Worm (Caenorhabditis elegans) whole organism, L4 larva: Measurements from ENCODE around the gene Y57G11C.1130.
"Not testable (repeated sequence)": the region's sequence is repeated elsewhere in the genome, so short reads cannot be mapped to it uniquely, and the experiment has no call there.

Experiments
- F10B5.3 ChIP-seq: sonication (generic microtip); optimal IDR thresholded peaks from 2 replicates; lab custom pipeline; 2016; ENCODE audit warnings: mild to moderate bottlenecking, missing genetic modification characterization, missing compliant biosample characterization
- F37D6.2 ChIP-seq: sonication (generic microtip); optimal IDR thresholded peaks from 2 replicates; lab custom pipeline; 2016; ENCODE audit warnings: mild to moderate bottlenecking, missing genetic modification characterization, missing compliant biosample characterization
- F49E8.2 ChIP-seq: sonication (generic microtip); optimal IDR thresholded peaks from 2 replicates; lab custom pipeline; 2016; ENCODE audit warnings: missing compliant biosample characterization, mild to moderate bottlenecking, missing genetic modification characterization, borderline replicate concordance
- T20F7.1 ChIP-seq: fragments of 200-800 bp; sonication (Bioruptor generic); optimal IDR thresholded peaks from 2 replicates; lab custom pipeline; 2018; ENCODE audit warnings: mild to moderate bottlenecking, missing genetic modification characterization, missing compliant biosample characterization
- T26A8.4 ChIP-seq: fragments of 200-800 bp; sonication (Bioruptor generic); IDR thresholded peaks from 2 replicates; pipeline ENCODE4 v1.3.6; 2022; ENCODE audit warnings: missing genetic modification characterization, missing compliant biosample characterization
- Y5F2A.4 ChIP-seq: fragments of 200-800 bp; sonication (Bioruptor generic); optimal IDR thresholded peaks from 2 replicates; lab custom pipeline; 2018; ENCODE audit warnings: mild to moderate bottlenecking, missing genetic modification characterization, missing compliant biosample characterization
- ZK337.2 ChIP-seq: fragments of 200-800 bp; sonication (Bioruptor generic); IDR thresholded peaks from 2 replicates; pipeline ENCODE4 v1.3.6; 2022; ENCODE audit warnings: missing genetic modification reagents, missing genetic modification characterization, missing compliant biosample characterization
- aha-1 ChIP-seq: fragments of 150-350 bp; peaks from one replicate; lab custom pipeline; 2014; ENCODE audit warnings: missing biosample characterization, missing genetic modification characterization
- ceh-44 ChIP-seq: fragments of 200-800 bp; sonication (Bioruptor generic); IDR thresholded peaks from 2 replicates; pipeline ENCODE4 v1.3.6; 2022; ENCODE audit warnings: missing genetic modification reagents, missing genetic modification characterization, missing compliant biosample characterization
- ceh-62 ChIP-seq: sonication (generic microtip); optimal IDR thresholded peaks from 2 replicates; lab custom pipeline; 2017; ENCODE audit warnings: missing biosample characterization, missing genetic modification characterization
- ctbp-1 ChIP-seq: fragments of 200-800 bp; sonication (Bioruptor generic); IDR thresholded peaks from 2 replicates; pipeline ENCODE4 v1.3.6; 2022; ENCODE audit warnings: missing genetic modification reagents, missing genetic modification characterization, missing compliant biosample characterization
- daf-12 ChIP-seq: fragments of 150-350 bp; optimal IDR thresholded peaks from 2 replicates; lab custom pipeline; 2014; ENCODE audit warnings: missing biosample characterization, missing genetic modification reagents, missing genetic modification characterization
- daf-16 ChIP-seq, 3 experiments: sonication (generic microtip); optimal IDR thresholded peaks; 2 replicates each; lab custom pipeline; 2016 to 2017; ENCODE audit warnings: missing genetic modification characterization in 3 of 3, missing genetic modification reagents in 3 of 3, mild to moderate bottlenecking in 2 of 3, missing compliant biosample characterization in 2 of 3, missing biosample characterization in 1 of 3, moderate library complexity in 1 of 3
- daf-19 ChIP-seq: fragments of 200-800 bp; sonication (Bioruptor generic); conservative IDR thresholded peaks from 2 replicates; pipeline ENCODE4 v1.3.6; 2022; ENCODE audit warnings: missing genetic modification characterization, missing compliant biosample characterization
- daf-8 ChIP-seq: fragments of 200-800 bp; sonication (Bioruptor generic); IDR thresholded peaks from 2 replicates; pipeline ENCODE4 v1.3.6; 2022; ENCODE audit warnings: missing genetic modification characterization, missing compliant biosample characterization
- dmd-6 ChIP-seq: fragments of 200-800 bp; sonication (Bioruptor generic); IDR thresholded peaks from 2 replicates; pipeline ENCODE4 v1.3.6; 2022; ENCODE audit warnings: missing genetic modification reagents, missing genetic modification characterization, missing compliant biosample characterization
- dve-1 ChIP-seq: sonication (generic microtip); optimal IDR thresholded peaks from 2 replicates; lab custom pipeline; 2017; ENCODE audit warnings: antibody characterized with exemption, mild to moderate bottlenecking, missing genetic modification characterization, missing compliant biosample characterization; ENCODE audit not compliant: insufficient read depth
- hif-1 ChIP-seq, 2 experiments: sonication (generic microtip); optimal IDR thresholded peaks; 2 replicates each; lab custom pipeline; 2016 to 2017; ENCODE audit warnings: missing compliant biosample characterization in 2 of 2, missing genetic modification characterization in 2 of 2, missing genetic modification reagents in 2 of 2, missing genotype in 2 of 2, mild to moderate bottlenecking in 1 of 2
- hlh-11 ChIP-seq: fragments of 200-800 bp; sonication (Bioruptor generic); optimal IDR thresholded peaks from 2 replicates; lab custom pipeline; 2018; ENCODE audit warnings: mild to moderate bottlenecking, missing genetic modification characterization, missing compliant biosample characterization
- hlh-30 ChIP-seq: sonication (generic microtip); optimal IDR thresholded peaks from 2 replicates; lab custom pipeline; 2017; ENCODE audit warnings: antibody characterized with exemption, mild to moderate bottlenecking, missing genetic modification characterization, missing compliant biosample characterization; ENCODE audit not compliant: insufficient read depth
- hmg-1.1 ChIP-seq: fragments of 200-800 bp; sonication (Bioruptor generic); IDR thresholded peaks from 2 replicates; pipeline ENCODE4 v1.3.6; 2022; ENCODE audit warnings: missing genetic modification reagents, missing genetic modification characterization, missing compliant biosample characterization
- lin-38 ChIP-seq: fragments of 200-800 bp; sonication (Bioruptor generic); IDR thresholded peaks from 2 replicates; pipeline ENCODE4 v1.3.6; 2022; ENCODE audit warnings: missing genetic modification reagents, missing genetic modification characterization, missing compliant biosample characterization
- lsy-2 ChIP-seq, 2 experiments: fragments of 150-350 bp in 1 of 2; sonication (generic microtip) in 1 of 2; optimal IDR thresholded peaks; 2 replicates each; lab custom pipeline; 2014 to 2017; ENCODE audit warnings: missing biosample characterization in 2 of 2, missing genetic modification characterization in 2 of 2
- madf-9 ChIP-seq: fragments of 200-800 bp; sonication (Bioruptor generic); conservative IDR thresholded peaks from 2 replicates; pipeline ENCODE4 v1.3.6; 2022; ENCODE audit warnings: missing genetic modification reagents, missing genetic modification characterization, missing compliant biosample characterization
- mdl-1 ChIP-seq, 2 experiments: fragments of 150-350 bp in 1 of 2; sonication (generic microtip) in 1 of 2; optimal IDR thresholded peaks; 2 replicates each; lab custom pipeline; 2014 to 2017; ENCODE audit warnings: missing biosample characterization in 2 of 2, missing genetic modification characterization in 2 of 2
- mdt-29 ChIP-seq: fragments of 200-800 bp; sonication (Bioruptor generic); IDR thresholded peaks from 2 replicates; pipeline ENCODE4 v1.3.6; 2022; ENCODE audit warnings: missing genetic modification reagents, missing genetic modification characterization, missing compliant biosample characterization
- mep-1 ChIP-seq: fragments of 150-350 bp; sonication (generic microtip); optimal IDR thresholded peaks from 3 replicates; lab custom pipeline; 2014; ENCODE audit warnings: missing biosample characterization, missing genetic modification characterization
- mes-2 ChIP-seq: sonication (generic microtip); optimal IDR thresholded peaks from 2 replicates; lab custom pipeline; 2016; ENCODE audit warnings: missing genotype, mild to moderate bottlenecking, missing genetic modification characterization, missing compliant biosample characterization; ENCODE audit not compliant: poor library complexity, severe bottlenecking
- mxl-2 ChIP-seq: fragments of 200-800 bp; sonication (Bioruptor generic); conservative IDR thresholded peaks from 2 replicates; pipeline ENCODE4 v1.3.6; 2022; ENCODE audit warnings: missing genetic modification reagents, missing genetic modification characterization, missing compliant biosample characterization
- mxl-3 ChIP-seq: fragments of 200-800 bp; sonication (Bioruptor generic); optimal IDR thresholded peaks from 2 replicates; lab custom pipeline; 2018; ENCODE audit warnings: mild to moderate bottlenecking, missing genetic modification characterization, missing compliant biosample characterization
- nhr-11 ChIP-seq: fragments of 150-350 bp; optimal IDR thresholded peaks from 2 replicates; lab custom pipeline; 2014; ENCODE audit warnings: missing biosample characterization, missing genetic modification characterization
- nhr-28 ChIP-seq: fragments of 150-350 bp; optimal IDR thresholded peaks from 2 replicates; lab custom pipeline; 2014; ENCODE audit warnings: missing biosample characterization, missing genetic modification characterization
- nhr-41 ChIP-seq: fragments of 200-800 bp; sonication (Bioruptor generic); IDR thresholded peaks from 2 replicates; pipeline ENCODE4 v1.3.6; 2022; ENCODE audit warnings: missing genetic modification reagents, missing genetic modification characterization, missing compliant biosample characterization
- nhr-76 ChIP-seq: fragments of 150-350 bp; optimal IDR thresholded peaks from 2 replicates; lab custom pipeline; 2014; ENCODE audit warnings: missing biosample characterization, missing genetic modification characterization
- pqm-1 ChIP-seq: sonication (generic microtip); optimal IDR thresholded peaks from 2 replicates; lab custom pipeline; 2017; ENCODE audit warnings: missing biosample characterization, missing genetic modification characterization
- saeg-2 ChIP-seq: fragments of 200-800 bp; sonication (Bioruptor generic); IDR thresholded peaks from 2 replicates; pipeline ENCODE4 v1.3.6; 2022; ENCODE audit warnings: missing genetic modification reagents, missing genetic modification characterization, missing compliant biosample characterization
- sdz-12 ChIP-seq: fragments of 200-800 bp; sonication (Bioruptor generic); optimal IDR thresholded peaks from 2 replicates; lab custom pipeline; 2018; ENCODE audit warnings: mild to moderate bottlenecking, missing genetic modification characterization, missing compliant biosample characterization
- snpc-1.2 ChIP-seq: fragments of 200-800 bp; sonication (Bioruptor generic); IDR thresholded peaks from 2 replicates; pipeline ENCODE4 v1.3.6; 2022; ENCODE audit warnings: missing genetic modification reagents, missing genetic modification characterization, missing compliant biosample characterization
- snpc-4 ChIP-seq: fragments of 150-350 bp; optimal IDR thresholded peaks from 2 replicates; lab custom pipeline; 2014; ENCODE audit warnings: missing biosample characterization, missing genetic modification characterization
- tag-97 ChIP-seq: fragments of 200-800 bp; sonication (Bioruptor generic); IDR thresholded peaks from 2 replicates; pipeline ENCODE4 v1.3.6; 2022; ENCODE audit warnings: missing genetic modification characterization, missing compliant biosample characterization
- tra-1 ChIP-seq: fragments of 200-800 bp; sonication (Bioruptor generic); IDR thresholded peaks from 2 replicates; pipeline ENCODE4 v1.3.6; 2022; ENCODE audit warnings: missing genetic modification reagents, missing genetic modification characterization, missing compliant biosample characterization
- unc-62 ChIP-seq, 3 experiments: fragments of 150-350 bp in 1 of 3; sonication (generic microtip); optimal IDR thresholded peaks in 2 of 3; peaks in 1 of 3; 1 replicate in 1 of 3; 2 replicates in 2 of 3; lab custom pipeline; 2014 to 2017; ENCODE audit warnings: missing biosample characterization in 3 of 3, missing genetic modification characterization in 3 of 3, missing genetic modification reagents in 3 of 3, missing genotype in 1 of 3
- zfp-2 ChIP-seq: sonication (generic microtip); optimal IDR thresholded peaks from 2 replicates; lab custom pipeline; 2016; ENCODE audit warnings: mild to moderate bottlenecking, missing genetic modification characterization, missing compliant biosample characterization

Y57G11C.1130 gene

ce11 chrIV:14763348-14763747 lies 19.0 kb upstream of the Y57G11C.1130 start:
- TF ChIP-seq lsy-2 (tag; optimal IDR thresholded peaks at IDR 0.05; lab: Kevin White, UChicago): peak in 1 of 2 experiments; percentile 40
- TF ChIP-seq mxl-2 (GFP tag; lab: Robert Waterston, UW): 0 out of 2 replicates have a peak, but pooled peaks have one; percentile 44
- peak; percentile 69 for TF ChIP-seq mxl-3 (GFP tag; lab: Kevin White, UChicago)
- 0 out of 2 replicates have a peak, but pooled peaks have one; percentile 44 for TF ChIP-seq saeg-2 (GFP tag; lab: Robert Waterston, UW)
- TF ChIP-seq dmd-6: peak; percentile 66
- TF ChIP-seq hlh-11: peak; percentile 80
- 0 out of 2 replicates have a peak, but pooled peaks have one; percentile 25 for TF ChIP-seq madf-9 (GFP tag; lab: Robert Waterston, UW)
- TF ChIP-seq hif-1 (tag; optimal IDR thresholded peaks at IDR 0.05; lab: Kevin White, UChicago): peak in 1 of 2 experiments; percentile 17
- TF ChIP-seq hmg-1.1: peak; percentile 84; the same call in 1 of the 2 replicates
- peak; percentile 63 for TF ChIP-seq T20F7.1
- peak; percentile 39 for TF ChIP-seq nhr-11 (tag; lab: Kevin White, UChicago)
- peak; percentile 51 to 90 for TF ChIP-seq mdl-1 (tag; optimal IDR thresholded peaks at IDR 0.05; lab: Kevin White, UChicago)
- peak; percentile 33 for TF ChIP-seq nhr-28
- 0 out of 2 replicates have a peak, but pooled peaks have one; percentile 43 for TF ChIP-seq daf-19
- TF ChIP-seq hlh-30 (tag; lab: Kevin White, UChicago): peak; percentile 97
- peak; percentile 36 for TF ChIP-seq mep-1 (tag; lab: Kevin White, UChicago)
- TF ChIP-seq unc-62 (GFP tag; optimal IDR thresholded peaks at IDR 0.05 in 1 of 2; lab: Kevin White, UChicago): peak in 1 of 2 experiments; percentile 96
- not testable (repeated sequence) for TF ChIP-seq unc-62 (tag; optimal IDR thresholded peaks at IDR 0.05; lab: Kevin White, UChicago)
- TF ChIP-seq ctbp-1 (GFP tag; lab: Robert Waterston, UW): 0 out of 2 replicates have a peak, but pooled peaks have one; percentile 18
- peak; percentile 51 for TF ChIP-seq lin-38 (GFP tag; lab: Robert Waterston, UW)
- TF ChIP-seq dve-1 (tag; lab: Kevin White, UChicago): peak; percentile 62

DNA sequence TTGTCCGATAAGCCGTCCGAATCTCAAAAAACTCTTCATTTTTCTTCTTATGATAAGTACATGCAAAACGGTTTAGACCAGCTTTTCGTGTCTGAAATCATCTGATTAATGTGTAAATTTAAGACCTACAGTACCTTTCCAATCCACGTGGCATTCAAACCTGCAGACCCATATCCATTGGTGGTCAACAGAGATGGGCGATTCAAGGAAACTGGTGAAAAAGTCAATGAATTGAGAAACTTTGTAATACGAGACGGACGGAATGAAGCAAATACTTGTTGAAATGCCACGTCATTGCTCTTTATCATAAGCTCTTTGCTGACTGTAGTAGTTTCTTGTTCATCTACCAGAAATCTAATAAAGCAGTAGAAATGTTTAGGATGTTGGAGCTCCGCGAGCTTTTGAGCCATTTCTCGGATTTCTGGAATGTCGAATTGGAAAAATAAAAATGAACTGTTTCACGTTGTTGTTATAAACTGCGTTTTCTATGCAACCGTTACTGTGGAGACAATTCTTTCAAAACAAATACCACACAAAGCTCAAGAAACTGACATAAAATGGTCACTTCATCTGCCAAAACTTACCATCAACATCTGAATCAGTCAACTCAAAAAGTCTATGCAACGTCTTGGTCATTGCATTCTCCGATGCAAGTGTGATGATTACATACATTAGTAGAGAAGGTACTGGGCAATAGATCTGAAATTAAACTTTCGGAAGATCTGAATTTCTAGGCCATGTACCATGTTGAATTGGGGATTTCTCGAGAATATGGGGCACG lies 18.2 kb upstream of the Y57G11C.1130 start:
- TF ChIP-seq daf-16 (GFP tag; optimal IDR thresholded peaks at IDR 0.05; lab: Kevin White, UChicago) (no peak), daf-16 (tag; optimal IDR thresholded peaks at IDR 0.05; lab: Kevin White, UChicago) (peak; percentile 23), aha-1 (tag; lab: Kevin White, UChicago) (peak; percentile 86), F10B5.3 (tag; lab: Kevin White, UChicago) (no peak)

ce11 chrIV:14764719-14765173 lies 17.6 kb upstream of the Y57G11C.1130 start:
- TF ChIP-seq lin-38 (GFP tag; lab: Robert Waterston, UW) (peak; percentile 73), F49E8.2 (tag; lab: Kevin White, UChicago) (peak; percentile 97), mes-2 (tag; lab: Kevin White, UChicago) (peak; percentile 8), nhr-76 (tag; lab: Kevin White, UChicago) (no peak), unc-62 (GFP tag; optimal IDR thresholded peaks at IDR 0.05 in 1 of 2; lab: Kevin White, UChicago) (peak in 1 of 2 experiments; percentile 25), unc-62 (tag; optimal IDR thresholded peaks at IDR 0.05; lab: Kevin White, UChicago) (no peak), nhr-41 (no peak), ceh-44 (GFP tag; lab: Robert Waterston, UW) (0 out of 2 replicates have a peak, but pooled peaks have one; percentile 5), sdz-12 (GFP tag; lab: Kevin White, UChicago) (no peak), tag-97 (no peak), zfp-2 (no peak), tra-1 (GFP tag; lab: Robert Waterston, UW) (no peak), T26A8.4 (GFP tag; lab: Robert Waterston, UW) (peak; percentile 53; the same call in 1 of the 2 replicates), ctbp-1 (GFP tag; lab: Robert Waterston, UW) (no peak), daf-8 (no peak), ceh-62 (tag; lab: Kevin White, UChicago) (no peak), mdt-29 (GFP tag; lab: Robert Waterston, UW) (peak; percentile 90), dmd-6 (0 out of 2 replicates have a peak, but pooled peaks have one; percentile 5), snpc-4 (tag; lab: Kevin White, UChicago) (peak; percentile 36), daf-12 (tag; lab: Kevin White, UChicago) (no peak), ZK337.2 (GFP tag; lab: Robert Waterston, UW) (0 out of 2 replicates have a peak, but pooled peaks have one; percentile 30), Y5F2A.4 (GFP tag; lab: Kevin White, UChicago) (peak; percentile 12), pqm-1 (tag; lab: Kevin White, UChicago) (no peak), snpc-1.2 (peak; percentile 99), hif-1 (tag; optimal IDR thresholded peaks at IDR 0.05; lab: Kevin White, UChicago) (no peak), F37D6.2 (tag; lab: Kevin White, UChicago) (no peak)
